Fruit fly (Drosophila melanogaster) whole organism, embryonic: ENCODE data around the gene bsf.

ENCODE experiments used
- Ets65A ChIP-seq: fragments of 200-800 bp; sonication (Bioruptor generic); peaks from one replicate; lab custom pipeline; 2016; ENCODE audit warnings: missing biosample characterization, missing genetic modification characterization
- gfzf ChIP-seq: fragments of 200-800 bp; sonication (Bioruptor generic); optimal IDR thresholded peaks from 2 replicates; lab custom pipeline; 2016; ENCODE audit warnings: missing biosample characterization, mild to moderate bottlenecking, missing genetic modification characterization, moderate library complexity
- slou ChIP-seq: fragments of 200-800 bp; sonication (Bioruptor generic); optimal IDR thresholded peaks from 3 replicates; lab custom pipeline; 2016; ENCODE audit warnings: missing biosample characterization, missing genetic modification characterization
- zen2 ChIP-seq: fragments of 200-800 bp; sonication (Bioruptor generic); IDR thresholded peaks from 3 replicates; pipeline ENCODE4 v1.3.6; 2022; ENCODE audit warnings: missing biosample characterization, missing genetic modification characterization; ENCODE audit not compliant: partially characterized antibody

dm6 chr2L:18482989-18483388 lies 28.6 kb upstream of the bsf start:
- TF ChIP-seq zen2 (GFP tag; lab: Robert Waterston, UW): no peak
- TF ChIP-seq Ets65A (GFP tag; lab: Kevin White, UChicago): no peak
- TF ChIP-seq slou (GFP tag; lab: Kevin White, UChicago): no peak
- TF ChIP-seq gfzf (GFP tag; lab: Kevin White, UChicago): no peak
